Worm (Caenorhabditis elegans) whole organism, L4 larva: ENCODE data around the gene F59E12.6.

Experiments
- rbr-2 ChIP-seq: sonication (generic microtip); optimal IDR thresholded peaks from 2 replicates; lab custom pipeline; 2016; ENCODE audit warnings: missing genotype, missing genetic modification characterization, missing compliant biosample characterization
- unc-39 ChIP-seq: sonication (generic microtip); optimal IDR thresholded peaks from 2 replicates; lab custom pipeline; 2017; ENCODE audit warnings: missing biosample characterization, missing genetic modification characterization
- unc-62 ChIP-seq, 3 experiments: fragments of 150-350 bp in 1 of 3; sonication (generic microtip); optimal IDR thresholded peaks in 2 of 3; peaks in 1 of 3; 1 replicate in 1 of 3; 2 replicates in 2 of 3; lab custom pipeline; 2014 to 2017; ENCODE audit warnings: missing biosample characterization in 3 of 3, missing genetic modification characterization in 3 of 3, missing genetic modification reagents in 3 of 3, missing genotype in 1 of 3

DNA sequence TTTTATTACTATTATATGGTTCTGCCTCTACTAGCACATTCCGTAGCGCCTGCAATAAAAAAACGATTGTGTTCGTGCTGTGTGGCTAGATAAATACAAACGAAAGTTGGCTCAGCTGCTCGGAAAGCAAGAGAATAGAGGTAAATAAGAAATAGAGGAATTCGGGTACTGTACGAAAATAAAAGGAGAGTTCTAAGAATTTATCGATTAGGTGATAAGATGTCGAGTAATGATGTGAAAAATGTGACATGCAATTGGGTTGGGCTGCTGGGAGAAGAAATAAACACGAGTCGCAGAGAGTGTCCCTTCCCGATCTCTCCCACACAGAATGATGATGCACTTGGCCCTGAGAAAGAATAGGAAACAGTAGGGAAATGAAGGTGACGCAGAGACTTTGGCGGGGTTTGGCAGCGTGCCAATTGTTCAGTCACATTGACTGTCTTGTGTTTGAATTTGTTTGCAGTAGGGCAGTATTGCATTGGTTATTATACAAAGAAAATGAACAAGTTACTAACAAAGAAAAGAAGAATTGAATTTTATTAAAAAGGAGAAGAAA is 37.3 kb downstream of the F59E12.6 start, which contains the start of gene cdc-14:
- TF ChIP-seq unc-62 (GFP tag; optimal IDR thresholded peaks at IDR 0.05 in 1 of 2; lab: Kevin White, UChicago): peak in 1 of 2 experiments; percentile 87
- TF ChIP-seq unc-62 (tag; optimal IDR thresholded peaks at IDR 0.05; lab: Kevin White, UChicago): no peak
- no peak for TF ChIP-seq unc-39
- peak; percentile 32 for TF ChIP-seq rbr-2 (tag; lab: Kevin White, UChicago)
